Worm (Caenorhabditis elegans): ENCODE data around the gene pisy-1.

pisy-1 gene

ce11 chrII:12736579-12736978, 1.6 kb downstream of the pisy-1 start, which contains the start of gene snrp-200:
TSS of gene snrp-200 (minus strand) at chrII:12736910.
- TF ChIP-seq nfyb-1 (GFP tag; IDR thresholded peaks at IDR 0.05) = peak; percentile 45; the same call in 1 of the 2 replicates
- TF ChIP-seq ceh-100 (GFP tag; IDR thresholded peaks at IDR 0.05) = peak; percentile 56; the same call in 1 of the 2 replicates
- no peak for TF ChIP-seq efl-1 (GFP tag; optimal IDR thresholded peaks at IDR 0.05)
- no peak for TF ChIP-seq madf-8 (GFP tag; conservative IDR thresholded peaks at IDR 0.05)
- TF ChIP-seq die-1 (tag; optimal IDR thresholded peaks at IDR 0.05) = no peak
- TF ChIP-seq egrh-3 (GFP tag; IDR thresholded peaks at IDR 0.05) = no peak
- no peak for TF ChIP-seq F10E7.11 (tag; optimal IDR thresholded peaks at IDR 0.05)
- TF ChIP-seq ceh-40 (GFP tag; IDR thresholded peaks at IDR 0.05) = no peak
- TF ChIP-seq attf-3 (GFP tag; conservative IDR thresholded peaks at IDR 0.05) = 0 out of 2 replicates have a peak, but pooled peaks have one; percentile 9
- TF ChIP-seq ceh-79 (tag; optimal IDR thresholded peaks at IDR 0.05) = no peak
- 0 out of 2 replicates have a peak, but pooled peaks have one; percentile 35 for TF ChIP-seq ztf-25 (GFP tag; IDR thresholded peaks at IDR 0.05)
- TF ChIP-seq bed-1 (GFP tag; IDR thresholded peaks at IDR 0.05) = no peak
- TF ChIP-seq chd-7 (tag; optimal IDR thresholded peaks at IDR 0.05) = peak; percentile 72
- no peak for TF ChIP-seq lag-1 (GFP tag; IDR thresholded peaks at IDR 0.05)
- no peak for TF ChIP-seq K12H6.12 (tag; optimal IDR thresholded peaks at IDR 0.05)
- no peak for TF ChIP-seq aptf-2 (GFP tag; conservative IDR thresholded peaks at IDR 0.05)
- no peak for TF ChIP-seq tlf-1 (GFP tag; optimal IDR thresholded peaks at IDR 0.05)
- TF ChIP-seq akir-1 (GFP tag; optimal IDR thresholded peaks at IDR 0.05) = no peak
- no peak for TF ChIP-seq F22D6.2 (tag; optimal IDR thresholded peaks at IDR 0.05)
- TF ChIP-seq him-1 (tag; optimal IDR thresholded peaks at IDR 0.05) = no peak
- no peak for TF ChIP-seq T07F8.4 (tag; optimal IDR thresholded peaks at IDR 0.05)
- TF ChIP-seq sdz-38 (tag; optimal IDR thresholded peaks at IDR 0.05) = no peak
- TF ChIP-seq D2030.7 (GFP tag; IDR thresholded peaks at IDR 0.05) = no peak
- TF ChIP-seq Y79H2A.3 (GFP tag; conservative IDR thresholded peaks at IDR 0.05) = no peak
- 0 out of 2 replicates have a peak, but pooled peaks have one; percentile 24 for TF ChIP-seq dox-1 (GFP tag; IDR thresholded peaks at IDR 0.05)
- TF ChIP-seq dpl-1 (GFP tag; optimal IDR thresholded peaks at IDR 0.05) = no peak
- TF ChIP-seq F49E8.2 (tag; optimal IDR thresholded peaks at IDR 0.05; ENCODE audit: insufficient read depth) = no peak
- TF ChIP-seq dpff-1 (tag; optimal IDR thresholded peaks at IDR 0.05) = peak; percentile 15
- no peak for TF ChIP-seq snpc-4 (GFP tag; optimal IDR thresholded peaks at IDR 0.05)
- no peak for TF ChIP-seq snpc-4 (tag; optimal IDR thresholded peaks at IDR 0.05)
- TF ChIP-seq B0336.3 (GFP tag; IDR thresholded peaks at IDR 0.05) = peak; percentile 87
- no peak for TF ChIP-seq lsy-27 (tag; optimal IDR thresholded peaks at IDR 0.05; ENCODE audit: borderline replicate concordance, insufficient read depth)
- TF ChIP-seq madf-3 (GFP tag; IDR thresholded peaks at IDR 0.05) = peak; percentile 83
- no peak for TF ChIP-seq ztf-26 (tag; optimal IDR thresholded peaks at IDR 0.05)
- no peak for TF ChIP-seq lir-1 (GFP tag; conservative IDR thresholded peaks at IDR 0.05)
- 0 out of 2 replicates have a peak, but pooled peaks have one; percentile 9 for TF ChIP-seq nfya-2 (GFP tag; IDR thresholded peaks at IDR 0.05)
- TF ChIP-seq cebp-2 (GFP tag; IDR thresholded peaks at IDR 0.05) = no peak
- peak; percentile 79 for TF ChIP-seq zim-3 (tag; optimal IDR thresholded peaks at IDR 0.05)
- TF ChIP-seq B0035.1 (tag; optimal IDR thresholded peaks at IDR 0.05) = no peak
- TF ChIP-seq nhr-27 (tag; optimal IDR thresholded peaks at IDR 0.05) = no peak
- TF ChIP-seq madf-6 (GFP tag; IDR thresholded peaks at IDR 0.05) = peak; percentile 71
- peak; percentile 73 for TF ChIP-seq hrde-1 (tag; optimal IDR thresholded peaks at IDR 0.05; ENCODE audit: borderline replicate concordance)
- TF ChIP-seq xnd-1 (tag; optimal IDR thresholded peaks at IDR 0.05) = peak; percentile 14
- TF ChIP-seq snpc-1.3 (tag; optimal IDR thresholded peaks at IDR 0.05; ENCODE audit: insufficient read depth) = no peak
- TF ChIP-seq unc-130 (GFP tag; optimal IDR thresholded peaks at IDR 0.05) = no peak
- no peak for TF ChIP-seq F55B11.4 (tag; optimal IDR thresholded peaks at IDR 0.05; ENCODE audit: borderline replicate concordance, insufficient read depth)
- TF ChIP-seq Y95B8A.8 (GFP tag; IDR thresholded peaks at IDR 0.05) = no peak
- TF ChIP-seq F37B4.10 (GFP tag; IDR thresholded peaks at IDR 0.05) = no peak
- TF ChIP-seq nhr-80 (tag; optimal IDR thresholded peaks at IDR 0.05) = no peak

All from whole organism, young adult.